Worm (Caenorhabditis elegans): Measurements from ENCODE around the gene pals-23.
"Not testable (repeated sequence)": the region's sequence is repeated elsewhere in the genome, so short reads cannot be mapped to it uniquely, and the experiment has no call there.

The pals-23 gene

DNA sequence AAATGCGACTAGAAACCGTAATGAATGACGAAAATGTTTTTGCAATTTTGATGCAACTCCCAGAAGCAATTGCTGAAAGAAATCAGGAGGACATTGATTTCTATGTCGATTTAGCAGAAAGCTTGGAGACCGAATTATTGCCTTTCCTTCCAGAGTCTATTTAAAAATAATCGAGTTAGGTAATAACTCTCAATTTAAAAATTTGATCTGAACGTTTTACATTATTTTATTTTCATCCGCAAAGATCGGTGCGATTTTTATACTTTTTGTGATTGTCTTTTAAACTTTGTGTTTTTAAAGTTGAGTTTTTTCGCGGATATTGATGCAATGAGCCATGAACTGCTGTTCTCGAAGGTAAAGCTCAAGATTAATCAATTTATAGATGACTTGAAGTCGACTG lies at the start of gene pals-23:
pals-23 (plus strand) TSS at position 301 of the 400 bp plus-strand sequence.
- TF ChIP-seq dao-5 (tag; optimal IDR thresholded peaks at IDR 0.05) (no peak), W03F9.2 (tag; optimal IDR thresholded peaks at IDR 0.05) (no peak), him-1 (tag; optimal IDR thresholded peaks at IDR 0.05) (no peak)

DNA sequence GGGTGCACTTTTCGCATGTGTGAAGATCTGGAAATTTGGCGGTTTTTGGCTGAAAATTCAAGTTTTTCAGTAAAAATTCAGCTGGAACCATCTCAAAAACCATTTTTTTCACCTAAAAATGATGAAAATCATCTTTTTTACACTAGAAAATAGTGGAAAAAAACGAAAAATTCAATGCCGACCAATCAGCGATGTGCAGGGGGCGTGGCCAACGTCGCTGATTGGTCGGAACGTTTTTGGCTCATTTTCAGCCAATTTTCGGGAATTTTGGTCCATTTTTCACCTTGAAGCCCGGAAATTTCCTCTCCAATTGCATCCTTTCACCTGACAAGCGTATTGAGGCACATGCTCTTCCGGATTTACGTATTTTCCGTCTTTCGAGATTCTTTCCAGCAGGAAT lies 40.2 kb upstream of the pals-23 start:
- TF ChIP-seq him-1 (tag; optimal IDR thresholded peaks at IDR 0.05) = no peak
- no peak for TF ChIP-seq W03F9.2 (tag; optimal IDR thresholded peaks at IDR 0.05)
- TF ChIP-seq dao-5 (tag; optimal IDR thresholded peaks at IDR 0.05) = no peak

DNA sequence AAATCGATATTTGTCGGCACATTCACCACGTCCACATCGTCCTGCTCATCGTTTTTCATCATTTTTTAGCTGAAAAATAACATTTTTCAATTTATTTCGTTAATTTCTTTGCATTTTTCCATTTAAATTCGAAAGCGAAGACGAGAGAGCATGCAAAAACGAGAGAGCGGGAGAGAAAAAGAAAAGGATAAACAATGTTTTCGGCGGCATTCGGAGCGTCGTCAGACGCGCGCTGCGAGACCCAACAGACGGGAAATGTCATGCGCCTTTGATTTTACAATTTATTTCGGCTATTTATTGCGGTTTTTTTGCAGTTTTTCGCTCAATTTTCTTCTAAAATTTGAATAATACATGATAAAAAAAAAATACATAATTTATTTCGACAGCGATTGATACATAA lies 38.3 kb upstream of the pals-23 start, which contains the start of gene attf-3:
attf-3 (minus strand) TSS at position 69 of the 400 bp plus-strand sequence.
- TF ChIP-seq dao-5 (tag; optimal IDR thresholded peaks at IDR 0.05) (no peak), W03F9.2 (tag; optimal IDR thresholded peaks at IDR 0.05) (peak; percentile 83), him-1 (tag; optimal IDR thresholded peaks at IDR 0.05) (no peak)

DNA sequence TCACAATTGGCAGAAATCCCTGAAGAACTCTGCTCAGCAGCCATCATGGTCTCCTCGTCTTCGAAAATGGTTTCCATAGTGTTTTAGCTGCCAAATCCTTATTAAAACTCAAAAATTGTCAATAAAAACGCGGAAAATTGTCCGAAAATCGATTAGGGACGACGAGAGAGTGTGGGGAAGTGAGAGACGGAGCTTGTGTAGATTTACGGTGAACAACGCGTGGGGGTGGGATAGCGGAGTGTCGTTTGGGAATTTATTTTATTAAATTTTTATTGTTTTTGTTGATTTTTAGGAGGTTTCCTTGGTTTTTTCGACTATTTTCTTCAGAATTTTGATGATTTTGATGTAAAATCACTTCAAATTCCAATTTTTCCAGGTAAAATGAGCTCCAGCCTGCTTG lies 37.4 kb upstream of the pals-23 start, which contains the start of the genes F54C4.4 and mrpl-40:
F54C4.4 (minus strand) TSS at position 199 of the 400 bp plus-strand sequence.
mrpl-40 (plus strand) TSS at position 377 of the 400 bp plus-strand sequence.
- TF ChIP-seq dao-5 (tag; optimal IDR thresholded peaks at IDR 0.05) (no peak), W03F9.2 (tag; optimal IDR thresholded peaks at IDR 0.05) (no peak), him-1 (tag; optimal IDR thresholded peaks at IDR 0.05) (no peak)

DNA sequence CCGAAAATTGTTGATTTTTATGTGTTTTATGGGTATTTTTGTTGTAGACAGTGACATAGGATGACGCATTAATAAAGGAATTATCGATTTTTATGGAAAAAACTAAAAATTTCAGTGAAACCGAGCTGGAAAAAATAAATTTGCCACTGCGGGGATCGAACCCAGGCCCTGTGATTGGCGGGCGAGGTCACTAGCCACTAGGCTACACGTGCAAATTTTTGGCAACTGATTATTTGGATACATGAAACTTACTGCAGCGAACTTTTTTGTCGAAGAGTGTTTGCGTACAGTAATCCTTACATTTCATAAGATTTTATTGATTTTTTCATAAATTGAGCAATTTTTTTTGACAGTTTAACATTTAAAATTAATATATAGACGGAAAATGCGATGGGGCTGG lies 35.4 kb upstream of the pals-23 start:
- TF ChIP-seq W03F9.2 (tag; optimal IDR thresholded peaks at IDR 0.05) (peak; percentile 40), him-1 (tag; optimal IDR thresholded peaks at IDR 0.05) (no peak)

DNA sequence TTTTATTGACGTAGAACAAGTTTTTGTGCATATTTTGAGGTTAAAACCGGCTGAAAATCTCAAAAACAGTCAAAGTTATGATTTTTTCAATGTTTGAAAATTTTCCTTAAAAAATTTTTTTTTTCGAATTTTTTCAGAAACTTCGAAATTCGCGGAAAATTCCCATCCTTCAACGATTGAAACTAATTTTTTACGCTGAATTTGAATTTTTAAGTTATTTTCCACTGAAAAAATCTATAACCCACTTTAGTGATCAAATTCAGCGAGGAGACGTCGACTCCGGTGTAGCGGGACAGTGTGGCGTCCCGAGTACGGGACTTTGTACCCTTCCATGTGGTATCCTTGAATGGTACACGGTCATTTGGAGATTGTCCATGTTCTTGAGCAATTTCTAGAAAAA lies 32.3 kb upstream of the pals-23 start:
- TF ChIP-seq dao-5 (tag; optimal IDR thresholded peaks at IDR 0.05) (no peak), W03F9.2 (tag; optimal IDR thresholded peaks at IDR 0.05) (no peak), him-1 (tag; optimal IDR thresholded peaks at IDR 0.05) (no peak)

DNA sequence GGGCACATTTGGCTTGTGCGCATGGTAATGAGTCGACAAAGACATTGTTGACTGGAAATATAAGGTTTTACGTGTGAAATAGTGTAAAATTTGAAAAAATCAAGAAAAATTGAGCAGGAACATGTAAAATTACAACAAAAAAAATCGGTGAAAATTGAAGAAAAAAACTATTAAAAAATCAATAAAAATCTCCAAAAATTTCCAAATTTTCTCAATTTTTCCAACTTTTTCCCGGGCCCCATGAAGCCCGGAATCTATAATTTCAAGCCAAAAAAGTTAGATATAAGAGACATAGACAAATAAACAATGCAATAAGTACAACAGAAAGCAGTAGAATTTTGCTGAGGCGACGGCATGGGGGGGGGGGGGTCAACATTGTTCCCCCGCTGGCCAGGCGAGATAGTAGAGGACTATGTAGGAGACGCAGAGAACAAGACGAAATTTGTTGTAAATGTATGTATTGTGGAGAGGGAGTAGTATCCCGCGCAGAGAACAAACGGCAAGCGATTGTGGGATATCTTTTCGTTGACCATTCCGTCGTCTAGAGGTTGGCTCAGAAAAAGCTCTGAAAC lies 29.7 kb upstream of the pals-23 start, which contains the start of gene pat-4:
pat-4 (minus strand) TSS at position 51 of the 572 bp plus-strand sequence.
- TF ChIP-seq him-1 (tag; optimal IDR thresholded peaks at IDR 0.05) (no peak), dao-5 (tag; optimal IDR thresholded peaks at IDR 0.05) (no peak)

DNA sequence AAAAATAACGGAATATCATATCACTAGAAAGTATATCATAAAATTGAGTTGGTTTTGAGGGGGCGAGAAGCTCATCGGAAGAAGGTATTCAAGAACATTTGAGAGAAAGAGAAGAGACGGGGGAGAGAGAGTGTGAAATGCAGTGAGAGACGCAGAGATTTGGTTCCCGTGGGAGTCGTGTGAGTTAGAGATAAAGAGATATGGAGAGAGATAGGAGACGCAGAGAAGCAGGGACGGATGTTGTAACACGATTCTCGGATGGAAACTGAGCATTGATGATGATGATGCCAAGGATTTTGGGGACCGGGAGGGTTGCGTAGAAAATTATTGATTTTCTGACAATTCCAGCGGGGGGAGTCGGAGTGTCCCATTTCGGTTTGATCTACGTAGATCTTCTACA lies 28.4 kb upstream of the pals-23 start:
- TF ChIP-seq him-1 (tag; optimal IDR thresholded peaks at IDR 0.05) (no peak), W03F9.2 (tag; optimal IDR thresholded peaks at IDR 0.05) (no peak), dao-5 (tag; optimal IDR thresholded peaks at IDR 0.05) (no peak)

DNA sequence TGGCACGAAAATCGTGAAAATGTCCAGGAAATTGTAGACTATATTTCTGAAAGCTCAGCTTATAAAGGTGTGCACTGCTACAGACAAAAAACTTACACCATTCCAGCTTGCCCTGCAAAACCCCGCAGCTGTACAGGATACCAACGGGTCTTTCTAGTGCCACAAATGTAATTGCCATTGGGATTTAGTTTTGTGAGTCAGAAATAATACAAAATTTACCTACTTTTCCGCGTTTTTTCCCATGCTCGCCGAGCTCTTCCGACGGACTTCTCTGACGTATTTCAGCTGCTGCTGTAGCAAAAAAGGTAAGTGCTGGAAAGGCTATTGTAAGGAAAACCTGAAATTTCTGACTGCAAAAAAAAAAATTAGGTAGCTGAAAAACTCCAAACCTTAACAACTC lies 27.6 kb upstream of the pals-23 start, which contains the start of gene C29F9.8:
C29F9.8 (minus strand) TSS at position 101 of the 400 bp plus-strand sequence.
- TF ChIP-seq W03F9.2, him-1, dao-5 (tag; optimal IDR thresholded peaks at IDR 0.05): not testable (repeated sequence)

DNA sequence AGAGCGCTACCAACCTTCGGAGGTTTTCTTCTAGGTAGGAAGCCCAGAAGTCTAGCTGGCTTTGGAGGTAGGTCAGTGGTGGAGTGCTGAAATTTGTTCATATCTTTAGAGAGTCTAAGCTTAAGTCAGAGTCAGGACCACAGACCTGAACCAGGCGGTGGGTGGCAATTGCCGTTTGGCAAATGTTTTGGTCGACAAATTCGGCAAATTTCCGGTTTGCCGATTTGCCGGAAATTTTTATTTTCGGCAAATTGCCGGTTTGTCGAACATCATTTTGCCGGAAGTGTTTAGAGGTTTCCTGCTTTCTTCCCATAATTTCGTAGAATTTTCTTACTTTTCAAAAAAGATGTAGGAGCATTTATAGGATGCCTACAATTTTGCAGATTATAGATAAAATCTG lies 25.8 kb upstream of the pals-23 start, which contains the start of gene C29F9.9:
C29F9.9 (minus strand) TSS at position 101 of the 400 bp plus-strand sequence.
- not testable (repeated sequence) for TF ChIP-seq him-1, dao-5, W03F9.2 (tag; optimal IDR thresholded peaks at IDR 0.05)

DNA sequence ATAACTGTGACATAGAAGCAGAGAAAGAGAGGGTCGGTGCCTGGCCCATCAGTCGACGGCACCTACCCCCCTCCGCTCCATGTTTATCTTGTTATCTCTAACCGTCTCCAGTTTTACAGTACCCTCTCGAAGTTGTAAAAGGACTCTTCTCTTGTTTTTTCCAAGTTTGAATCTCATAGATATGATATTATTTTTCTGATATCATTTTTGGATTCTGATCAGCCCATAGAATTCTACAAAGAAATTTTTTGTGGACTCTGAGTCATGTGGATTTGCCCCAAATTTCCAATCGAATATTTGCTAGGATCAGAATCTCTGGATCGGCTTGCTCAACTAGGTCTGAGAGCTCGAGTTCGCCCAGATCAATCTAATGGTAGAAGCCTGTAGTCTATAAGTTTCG lies 10.0 kb upstream of the pals-23 start, which contains the start of gene C29F9.6:
C29F9.6 (plus strand) TSS at position 301 of the 400 bp plus-strand sequence.
- no peak for TF ChIP-seq him-1 (tag; optimal IDR thresholded peaks at IDR 0.05)
- no peak for TF ChIP-seq dao-5 (tag; optimal IDR thresholded peaks at IDR 0.05)
- TF ChIP-seq W03F9.2 (tag; optimal IDR thresholded peaks at IDR 0.05) = no peak

DNA sequence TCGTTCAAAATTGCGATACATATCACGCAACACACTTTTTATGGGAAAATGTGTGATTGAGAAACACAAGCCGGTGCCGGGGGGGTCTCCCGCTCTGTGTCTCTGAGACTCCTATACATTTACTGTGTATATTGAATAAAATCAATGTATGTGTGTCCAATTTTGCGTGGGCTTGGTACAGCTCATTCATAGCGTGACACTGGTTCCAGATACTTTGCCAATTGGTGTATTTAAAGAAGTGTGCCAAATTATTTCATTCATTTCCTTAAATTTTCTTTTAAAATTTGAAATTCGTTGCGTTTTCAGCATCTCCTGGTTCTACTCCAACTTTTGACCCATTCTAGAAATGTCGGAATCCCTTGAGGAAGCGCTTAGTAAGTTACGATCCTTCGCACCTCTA lies 7.4 kb upstream of the pals-23 start, which contains the start of gene C29F9.5:
C29F9.5 (plus strand) TSS at position 301 of the 400 bp plus-strand sequence.
- TF ChIP-seq him-1 (tag; optimal IDR thresholded peaks at IDR 0.05) = no peak
- no peak for TF ChIP-seq W03F9.2 (tag; optimal IDR thresholded peaks at IDR 0.05)
- TF ChIP-seq dao-5 (tag; optimal IDR thresholded peaks at IDR 0.05) = no peak

DNA sequence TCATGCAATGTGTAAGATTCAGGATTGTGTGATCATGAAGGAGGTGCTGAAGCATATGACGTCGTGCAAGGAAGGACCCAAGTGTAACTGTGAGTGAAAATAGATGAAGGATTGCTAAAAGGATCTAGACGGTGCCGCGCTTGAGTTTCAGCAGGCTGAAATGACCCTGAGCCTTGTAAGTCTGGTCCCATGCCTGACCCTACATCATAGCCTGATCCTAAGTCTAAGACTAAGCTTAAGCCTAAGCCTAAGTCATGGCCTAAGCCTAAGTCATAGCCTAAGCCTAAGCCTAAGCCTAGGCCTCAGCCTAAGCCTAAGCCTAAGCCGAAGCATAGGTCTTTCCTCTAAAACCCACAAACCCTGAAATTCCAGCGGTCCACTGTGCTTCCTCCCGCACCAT lies 6.7 kb upstream of the pals-23 start:
- TF ChIP-seq him-1 (tag; optimal IDR thresholded peaks at IDR 0.05) (no peak), dao-5 (tag; optimal IDR thresholded peaks at IDR 0.05) (no peak), W03F9.2 (tag; optimal IDR thresholded peaks at IDR 0.05) (no peak)

DNA sequence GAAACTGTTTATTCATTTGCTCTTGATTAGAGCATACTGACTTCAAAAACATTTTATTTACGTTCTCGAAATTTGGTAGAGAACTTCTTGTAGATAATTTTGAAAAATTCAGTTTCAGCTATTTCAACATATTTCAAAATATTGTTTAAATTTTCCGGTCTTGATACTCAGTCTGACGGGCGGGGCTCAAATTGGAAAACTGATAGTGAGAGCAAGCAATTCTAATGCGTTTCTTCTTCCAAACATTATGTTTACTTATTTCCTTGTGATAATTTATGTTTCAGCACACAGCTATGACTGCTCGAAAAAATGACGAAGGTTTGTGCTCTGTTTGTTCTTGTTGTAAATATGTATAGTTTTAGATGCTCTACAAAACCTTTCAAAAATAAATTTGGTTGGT lies 4.4 kb upstream of the pals-23 start, which contains the start of gene pals-24:
pals-24 (plus strand) TSS at position 237 of the 400 bp plus-strand sequence.
- TF ChIP-seq him-1 (tag; optimal IDR thresholded peaks at IDR 0.05) (no peak), W03F9.2 (tag; optimal IDR thresholded peaks at IDR 0.05) (no peak), dao-5 (tag; optimal IDR thresholded peaks at IDR 0.05) (no peak)
